Fruit fly (Drosophila melanogaster): Measurements from ENCODE around the gene kin17.

Gene kin17

DNA sequence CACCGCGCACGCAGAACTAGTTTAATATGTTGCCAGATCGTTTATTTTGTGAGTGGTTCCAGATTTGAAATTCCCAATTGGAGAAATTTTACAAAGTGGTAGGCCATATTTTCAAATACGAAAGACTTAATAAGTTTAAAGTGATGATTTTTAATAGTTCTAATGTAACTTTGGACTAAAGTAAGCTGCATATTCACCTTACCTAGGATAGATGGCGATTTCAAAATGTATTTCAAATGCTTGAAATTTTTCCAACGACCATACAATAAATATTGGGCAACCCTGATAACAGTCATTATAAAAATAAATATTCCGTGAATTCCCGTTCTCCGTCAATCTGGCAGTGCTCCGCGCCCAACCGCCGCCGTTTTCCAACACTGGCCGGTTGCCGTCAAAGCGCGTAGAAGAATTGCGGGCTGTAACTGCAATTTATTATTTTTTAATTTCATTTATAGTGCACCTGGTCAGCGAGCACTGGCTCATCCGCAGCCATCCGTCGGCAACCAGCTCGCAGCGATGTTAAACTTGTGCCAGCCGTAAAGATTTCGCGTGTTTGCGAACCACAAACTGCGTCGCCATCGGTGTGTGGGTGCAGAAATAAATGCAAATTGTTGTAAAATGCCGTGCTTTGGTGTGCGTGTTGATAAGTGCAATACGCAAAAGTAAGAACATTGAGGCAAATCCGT, 19.4 kb downstream of the kin17 start, which contains the start of the genes Ide and RhoBTB (continued):
- TF ChIP-seq ss (GFP tag; optimal IDR thresholded peaks at IDR 0.05), result peak in 1 of 2 experiments; percentile 45
- peak; percentile 91 for TF ChIP-seq CG11902 (GFP tag; optimal IDR thresholded peaks at IDR 0.05)
- TF ChIP-seq fd59A (GFP tag; optimal IDR thresholded peaks at IDR 0.05), result peak; percentile 59
- peak; percentile 64 for TF ChIP-seq Lpt (GFP tag; optimal IDR thresholded peaks at IDR 0.05)
- TF ChIP-seq CG31627 (GFP tag; optimal IDR thresholded peaks at IDR 0.05), result peak; percentile 94
- peak; percentile 41 for TF ChIP-seq net (GFP tag; optimal IDR thresholded peaks at IDR 0.05)
- TF ChIP-seq CG7368 (GFP tag; optimal IDR thresholded peaks at IDR 0.05), result peak; percentile 55
- TF ChIP-seq CG11294 (GFP tag; IDR thresholded peaks at IDR 0.05), result peak; percentile 52; the same call in 1 of the 2 replicates
- peak; percentile 76 for TF ChIP-seq CG3919 (GFP tag; optimal IDR thresholded peaks at IDR 0.05)
- TF ChIP-seq Hr4 (GFP tag; optimal IDR thresholded peaks at IDR 0.05), result peak; percentile 88
- TF ChIP-seq CG3032 (tag; optimal IDR thresholded peaks at IDR 0.05), result peak; percentile 83
- no peak for TF ChIP-seq pdm3 (GFP tag; optimal IDR thresholded peaks at IDR 0.05)
- peak; percentile 53 for TF ChIP-seq dsx (GFP tag; optimal IDR thresholded peaks at IDR 0.05; ENCODE audit: poor library complexity, severe bottlenecking)
- no peak for TF ChIP-seq CG6276 (GFP tag; optimal IDR thresholded peaks at IDR 0.05)
- no peak for TF ChIP-seq Smox (GFP tag; optimal IDR thresholded peaks at IDR 0.05)
- TF ChIP-seq vri (GFP tag; optimal IDR thresholded peaks at IDR 0.05), result no peak
- TF ChIP-seq Hr39 (GFP tag; optimal IDR thresholded peaks at IDR 0.05), result peak; percentile 93
- peak; percentile 41 for TF ChIP-seq Blimp-1 (GFP tag; optimal IDR thresholded peaks at IDR 0.05)
- peak; percentile 86 for TF ChIP-seq CG10631 (GFP tag; optimal IDR thresholded peaks at IDR 0.05)

DNA sequence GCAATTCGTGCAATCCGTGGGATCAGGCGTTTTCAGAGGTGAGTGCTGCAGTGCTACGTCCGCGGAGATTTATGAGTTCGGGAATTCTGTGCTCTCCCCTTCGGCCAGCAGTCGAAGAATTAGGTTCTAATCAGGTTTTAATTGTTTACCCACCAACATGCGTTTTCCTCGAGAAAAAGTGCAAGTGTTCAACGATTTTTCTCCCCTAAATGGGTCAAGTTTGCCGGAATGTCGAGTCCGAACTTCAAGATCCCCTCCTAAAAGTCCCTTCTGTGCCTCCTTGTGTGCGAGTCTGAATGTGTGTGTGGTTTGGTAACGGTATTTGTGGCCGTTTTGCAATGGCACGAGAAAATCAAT, 19.9 kb downstream of the kin17 start:
- TF ChIP-seq CG11294 (GFP tag; IDR thresholded peaks at IDR 0.05), result no peak
- TF ChIP-seq svp (GFP tag), result peak; percentile 86
- peak; percentile 72 for TF ChIP-seq Eip78C (GFP tag)

DNA sequence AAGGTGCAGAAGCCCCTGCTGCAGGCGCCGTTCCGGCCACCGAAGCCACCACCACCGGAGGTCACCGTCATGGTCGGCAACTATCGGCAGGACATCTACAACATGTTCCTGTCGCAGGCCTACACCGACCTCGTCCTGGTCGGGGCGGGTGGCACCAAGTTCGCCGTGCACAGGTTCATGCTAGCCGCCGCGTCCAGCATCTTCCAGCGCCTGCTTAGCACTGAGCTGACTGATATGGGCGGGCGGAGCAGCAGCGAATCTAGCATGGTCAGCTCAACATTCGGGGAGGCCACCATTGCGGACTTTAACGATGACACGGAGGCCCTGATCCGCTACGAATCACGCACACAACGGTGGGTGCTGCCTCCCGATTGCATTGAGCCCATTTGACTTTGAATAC, 22.9 kb downstream of the kin17 start:
- TF ChIP-seq CG16779 (tag; optimal IDR thresholded peaks at IDR 0.05), result no peak
- no peak for TF ChIP-seq pdm3 (GFP tag; optimal IDR thresholded peaks at IDR 0.05)
- TF ChIP-seq salr (GFP tag; optimal IDR thresholded peaks at IDR 0.05), result no peak
- TF ChIP-seq dsx (GFP tag; optimal IDR thresholded peaks at IDR 0.05; ENCODE audit: poor library complexity, severe bottlenecking), result no peak

DNA sequence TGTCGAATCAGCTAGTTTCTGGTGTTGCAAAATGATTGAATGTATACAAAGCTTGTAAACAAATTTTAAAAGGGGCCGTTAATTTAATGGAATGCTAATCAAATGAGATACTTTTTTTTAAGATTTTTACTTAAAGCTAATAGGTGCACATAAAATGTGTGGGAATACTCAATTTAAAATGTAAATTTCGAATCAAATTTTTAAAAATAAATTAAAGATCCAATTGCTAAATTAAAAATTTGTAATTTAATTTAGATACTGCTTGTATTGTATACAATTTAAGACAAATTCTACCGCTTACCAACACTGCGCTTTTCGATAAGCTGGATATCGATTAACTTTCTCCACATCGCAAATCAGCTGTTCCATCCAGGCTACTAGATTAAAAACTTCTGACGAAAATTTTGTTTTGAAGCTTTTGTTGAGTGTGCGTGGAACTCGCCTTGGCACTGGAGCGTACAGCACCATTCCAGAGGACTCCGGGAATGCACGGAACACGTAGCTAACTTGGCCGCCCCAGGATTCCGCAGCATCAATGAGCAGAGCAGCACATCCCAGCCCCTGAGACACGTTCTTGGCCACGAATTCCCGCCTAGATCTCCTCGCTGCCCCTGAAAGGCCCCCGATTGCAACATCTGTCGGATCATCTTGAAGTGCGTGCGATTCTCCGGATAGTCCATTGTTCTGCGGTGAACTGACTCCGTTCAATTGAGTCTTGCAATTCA, 27.6 kb downstream of the kin17 start, which contains the start of the genes CG5498 and fbl:
CG5498 (minus strand) TSS at position 24 of the 725 bp plus-strand sequence.
fbl (plus strand) TSS at position 344 of the 725 bp plus-strand sequence.
- peak; percentile 74 for TF ChIP-seq pdm3 (GFP tag; optimal IDR thresholded peaks at IDR 0.05)
- TF ChIP-seq eg (GFP tag; IDR thresholded peaks at IDR 0.05), result peak; percentile 69
- TF ChIP-seq Eip93F (GFP tag; optimal IDR thresholded peaks at IDR 0.05), result no peak
- TF ChIP-seq Lpt (GFP tag; optimal IDR thresholded peaks at IDR 0.05), result peak; percentile 27
- TF ChIP-seq dac (GFP tag; optimal IDR thresholded peaks at IDR 0.05), result peak; percentile 5
- peak; percentile 59 for TF ChIP-seq CG8319 (GFP tag; optimal IDR thresholded peaks at IDR 0.05)
- no peak for TF ChIP-seq CG6276 (GFP tag; optimal IDR thresholded peaks at IDR 0.05)
- TF ChIP-seq Blimp-1 (GFP tag; optimal IDR thresholded peaks at IDR 0.05), result peak; percentile 43
- peak; percentile 38 for TF ChIP-seq vri (GFP tag; optimal IDR thresholded peaks at IDR 0.05)
- peak; percentile 68 for TF ChIP-seq CG6163 (GFP tag; IDR thresholded peaks at IDR 0.05)
- peak; percentile 94 for TF ChIP-seq Eip78C (GFP tag)
- peak; percentile 32 for TF ChIP-seq CG4318 (GFP tag; optimal IDR thresholded peaks at IDR 0.05)
- TF ChIP-seq CG9139 (GFP tag; optimal IDR thresholded peaks at IDR 0.05), result peak; percentile 24
- peak; percentile 87 for TF ChIP-seq svp (GFP tag)
- TF ChIP-seq cyc (GFP tag; optimal IDR thresholded peaks at IDR 0.05), result peak; percentile 69
- TF ChIP-seq CG1621 (tag; optimal IDR thresholded peaks at IDR 0.05), result no peak
- TF ChIP-seq CG11294 (GFP tag; IDR thresholded peaks at IDR 0.05), result peak; percentile 24; the same call in 1 of the 2 replicates
- TF ChIP-seq Sox15 (GFP tag; optimal IDR thresholded peaks at IDR 0.05), result peak; percentile 28
- TF ChIP-seq net (GFP tag; optimal IDR thresholded peaks at IDR 0.05), result peak; percentile 59
- TF ChIP-seq CG6808 (GFP tag; optimal IDR thresholded peaks at IDR 0.05), result peak; percentile 45
- peak; percentile 79 for TF ChIP-seq Sox14 (GFP tag; optimal IDR thresholded peaks at IDR 0.05)
- peak; percentile 55 for TF ChIP-seq CG11762 (GFP tag; optimal IDR thresholded peaks at IDR 0.05; ENCODE audit: insufficient read depth)
- TF ChIP-seq OdsH (GFP tag; optimal IDR thresholded peaks at IDR 0.05), result peak; percentile 75
- TF ChIP-seq Met (GFP tag; optimal IDR thresholded peaks at IDR 0.05), result peak; percentile 78
- peak; percentile 86 for TF ChIP-seq fkh (GFP tag; optimal IDR thresholded peaks at IDR 0.05)
- no peak for TF ChIP-seq CG6854 (GFP tag; optimal IDR thresholded peaks at IDR 0.05)
- peak; percentile 76 for TF ChIP-seq acj6 (GFP tag; optimal IDR thresholded peaks at IDR 0.05)
- peak; percentile 23 for TF ChIP-seq fd85E (GFP tag; optimal IDR thresholded peaks at IDR 0.05)

All from whole organism, prepupa.